Worm (Caenorhabditis elegans) whole organism, midembryonic: ENCODE measurements around the gene sec-10.

ENCODE experiments used
- T22C8.4 ChIP-seq: fragments of 200-800 bp; sonication (Bioruptor generic); IDR thresholded peaks from 2 replicates; pipeline ENCODE4 v1.3.6; 2022; ENCODE audit warnings: missing genetic modification characterization, missing compliant biosample characterization
- ref-1 ChIP-seq: fragments of 200-800 bp; sonication (Bioruptor generic); conservative IDR thresholded peaks from 2 replicates; pipeline ENCODE4 v1.3.6; 2022; ENCODE audit warnings: missing genetic modification reagents, missing genetic modification characterization, missing compliant biosample characterization

DNA sequence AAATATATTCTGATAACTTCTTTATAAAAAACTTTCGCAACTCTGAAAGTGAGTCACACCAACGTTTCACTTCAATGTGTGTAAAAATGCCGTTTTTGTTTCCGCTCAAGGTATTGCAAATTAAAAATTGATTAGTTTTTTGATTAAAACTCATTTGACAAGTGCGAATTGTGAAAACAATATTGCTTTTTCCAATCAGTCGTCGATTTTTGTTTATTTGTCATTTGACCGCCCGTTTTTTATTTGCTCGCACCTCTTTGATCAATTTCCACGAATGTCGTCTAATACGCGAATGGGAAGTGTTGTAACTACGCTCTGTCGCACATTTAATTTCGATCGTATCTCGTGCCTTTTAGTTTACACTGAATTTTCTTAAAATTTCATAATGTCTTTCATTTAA lies 47.9 kb upstream of the sec-10 start, which contains the start of gene mvb-12:
- TF ChIP-seq T22C8.4 (GFP tag; lab: Robert Waterston, UW): no peak
- TF ChIP-seq ref-1 (GFP tag; lab: Robert Waterston, UW): no peak
